Worm (Caenorhabditis elegans): ENCODE results near the gene T23F6.3.
"Not testable (repeated sequence)": the region's sequence is repeated elsewhere in the genome, so short reads cannot be mapped to it uniquely, and the experiment has no call there.

DNA sequence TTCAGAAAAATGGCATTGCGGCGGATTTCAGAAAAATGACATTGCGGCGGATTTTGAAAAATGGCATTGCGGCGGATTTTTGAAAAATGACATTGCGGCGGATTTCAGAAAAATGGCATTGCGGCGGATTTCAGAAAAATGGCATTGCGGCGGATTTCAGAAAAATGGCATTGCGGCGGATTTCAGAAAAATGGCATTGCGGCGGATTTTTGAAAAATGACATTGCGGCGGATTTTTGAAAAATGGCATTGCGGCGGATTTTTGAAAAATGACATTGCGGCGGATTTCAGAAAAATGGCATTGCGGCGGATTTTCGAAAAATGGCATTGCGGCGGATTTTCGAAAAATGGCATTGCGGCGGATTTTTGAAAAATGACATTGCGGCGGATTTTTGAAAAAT, 6.9 kb upstream of the T23F6.3 start:
- TF ChIP-seq cog-1 (tag; optimal IDR thresholded peaks at IDR 0.05); flt-1 (GFP tag; IDR thresholded peaks at IDR 0.05); ztf-23 (GFP tag; IDR thresholded peaks at IDR 0.05); tab-1 (GFP tag; IDR thresholded peaks at IDR 0.05); med-1 (GFP tag; optimal IDR thresholded peaks at IDR 0.05; ENCODE audit: insufficient read depth); klf-2 (GFP tag; conservative IDR thresholded peaks at IDR 0.05): not testable (repeated sequence)
- TF ChIP-seq ztf-29 (GFP tag; IDR thresholded peaks at IDR 0.05), result 0 out of 2 replicates have a peak, but pooled peaks have one; percentile 11
